Fruit fly (Drosophila melanogaster) whole organism, embryonic: ENCODE data around the gene CG17982.

Source experiments
- Atf6 ChIP-seq: fragments of 200-800 bp; sonication (Bioruptor generic); IDR thresholded peaks from 2 replicates; pipeline ENCODE4 v1.3.6; 2022; ENCODE audit warnings: missing biosample characterization, missing genetic modification characterization
- Awh ChIP-seq: fragments of 200-800 bp; sonication (Bioruptor generic); IDR thresholded peaks from 2 replicates; pipeline ENCODE4, ENCODE4 v1.3.6; 2022; ENCODE audit warnings: missing biosample characterization, missing genetic modification characterization
- BtbVII ChIP-seq: fragments of 200-800 bp; sonication (Bioruptor generic); optimal IDR thresholded peaks from 3 replicates; lab custom pipeline; 2017; ENCODE audit warnings: missing biosample characterization, mild to moderate bottlenecking, missing genetic modification characterization
- CG10543 ChIP-seq: fragments of 200-800 bp; sonication (Bioruptor generic); optimal IDR thresholded peaks from 3 replicates; lab custom pipeline; 2017; ENCODE audit warnings: missing biosample characterization, mild to moderate bottlenecking, missing genetic modification characterization, moderate library complexity
- CG12942 ChIP-seq: fragments of 200-800 bp; sonication (Bioruptor generic); optimal IDR thresholded peaks from 3 replicates; lab custom pipeline; 2016; ENCODE audit warnings: missing biosample characterization, missing genetic modification characterization
- CG34376 ChIP-seq: fragments of 200-800 bp; sonication (Bioruptor generic); optimal IDR thresholded peaks from 2 replicates; lab custom pipeline; 2018; ENCODE audit warnings: missing biosample characterization, mild to moderate bottlenecking, missing genetic modification characterization
- CG4360 ChIP-seq: fragments of 200-800 bp; sonication (Bioruptor generic); IDR thresholded peaks from 2 replicates; pipeline ENCODE4 v1.3.6; 2022; ENCODE audit warnings: missing biosample characterization, missing genetic modification characterization
- CG4730 ChIP-seq: fragments of 200-800 bp; sonication (Bioruptor generic); IDR thresholded peaks from 2 replicates; pipeline ENCODE4 v1.3.6; 2022; ENCODE audit warnings: missing biosample characterization, missing genetic modification characterization
- CG6175 ChIP-seq: fragments of 200-800 bp; sonication (Bioruptor generic); IDR thresholded peaks from 3 replicates; pipeline ENCODE4 v1.3.6; 2022; ENCODE audit warnings: missing biosample characterization, missing genetic modification characterization
- CG6813 ChIP-seq: fragments of 200-800 bp; sonication (Bioruptor generic); optimal IDR thresholded peaks from 2 replicates; lab custom pipeline; 2017; ENCODE audit warnings: missing biosample characterization, missing genetic modification characterization, mild to moderate bottlenecking, moderate library complexity, missing genetic modification reagents
- CG8290 ChIP-seq, 3 experiments: fragments of 200-800 bp; sonication (Bioruptor generic); optimal IDR thresholded peaks; 2 replicates each; lab custom pipeline; 2016 to 2019; ENCODE audit warnings: missing biosample characterization in 3 of 3, missing genetic modification characterization in 3 of 3, mild to moderate bottlenecking in 2 of 3, moderate library complexity in 1 of 3
- CG9817 ChIP-seq: fragments of 200-800 bp; sonication (Bioruptor generic); optimal IDR thresholded peaks from 2 replicates; lab custom pipeline; 2018; ENCODE audit warnings: missing biosample characterization, mild to moderate bottlenecking, missing genetic modification characterization, moderate library complexity
- CkIIα-i1 ChIP-seq: fragments of 200-800 bp; sonication (Bioruptor generic); IDR thresholded peaks from 2 replicates; pipeline ENCODE4 v1.3.6; 2022; ENCODE audit warnings: missing biosample characterization, missing genetic modification characterization
- Dfd ChIP-seq, 2 experiments: fragments of >200 bp; optimal IDR thresholded peaks; 2 replicates each; lab custom pipeline; 2017; ENCODE audit warnings: missing biosample characterization in 2 of 2, missing genetic modification characterization in 2 of 2
- Dip2 ChIP-seq: fragments of 200-800 bp; sonication (Bioruptor generic); IDR thresholded peaks from 2 replicates; pipeline ENCODE4 v1.3.6; 2022; ENCODE audit warnings: missing biosample characterization, missing genetic modification characterization
- E2f1 ChIP-seq: fragments of 200-800 bp; sonication (Bioruptor generic); IDR thresholded peaks from 2 replicates; pipeline ENCODE4 v1.3.6; 2022; ENCODE audit warnings: missing biosample characterization, missing genetic modification characterization
- Gsc ChIP-seq: fragments of 200-800 bp; sonication (Bioruptor generic); IDR thresholded peaks from 2 replicates; pipeline ENCODE4 v1.3.6; 2022; ENCODE audit warnings: missing biosample characterization, missing genetic modification characterization
- H15 ChIP-seq: fragments of 200-800 bp; sonication (Bioruptor generic); IDR thresholded peaks from 3 replicates; pipeline ENCODE4 v1.3.6; 2022; ENCODE audit warnings: missing biosample characterization, missing genetic modification characterization
- Mad ChIP-seq: fragments of 200-800 bp; sonication (Bioruptor generic); optimal IDR thresholded peaks from 2 replicates; lab custom pipeline; 2016; ENCODE audit warnings: missing biosample characterization, missing genetic modification characterization
- NfI ChIP-seq: fragments of 200-800 bp; sonication (Bioruptor generic); optimal IDR thresholded peaks from 3 replicates; lab custom pipeline; 2018; ENCODE audit warnings: missing biosample characterization, mild to moderate bottlenecking, missing genetic modification characterization, moderate library complexity
- bsh ChIP-seq, 2 experiments: fragments of 200-800 bp; sonication (Bioruptor generic); optimal IDR thresholded peaks; 2 replicates each; lab custom pipeline; 2017 to 2018; ENCODE audit warnings: mild to moderate bottlenecking in 2 of 2, missing biosample characterization in 2 of 2, missing genetic modification characterization in 2 of 2, moderate library complexity in 1 of 2
- cg ChIP-seq: fragments of 200-800 bp; sonication (Bioruptor generic); optimal IDR thresholded peaks from 3 replicates; lab custom pipeline; 2019; ENCODE audit warnings: missing biosample characterization, mild to moderate bottlenecking, missing genetic modification characterization, moderate library complexity
- croc ChIP-seq: fragments of 200-800 bp; sonication (Bioruptor generic); conservative IDR thresholded peaks from 3 replicates; pipeline ENCODE4 v1.3.6; 2022; ENCODE audit warnings: missing biosample characterization, missing genetic modification characterization
- cwo ChIP-seq: fragments of 200-800 bp; sonication (Bioruptor generic); optimal IDR thresholded peaks from 3 replicates; lab custom pipeline; 2017; ENCODE audit warnings: missing biosample characterization, missing genetic modification characterization, mild to moderate bottlenecking, moderate library complexity, missing genetic modification reagents
- danr ChIP-seq: fragments of 200-800 bp; sonication (Bioruptor generic); IDR thresholded peaks from 2 replicates; pipeline ENCODE4 v1.3.6; 2022; ENCODE audit warnings: missing biosample characterization, missing genetic modification characterization
- disco-r ChIP-seq: fragments of 200-800 bp; sonication (Bioruptor generic); optimal IDR thresholded peaks from 2 replicates; lab custom pipeline; 2016; ENCODE audit warnings: missing biosample characterization, missing genetic modification characterization
- dmrt11E ChIP-seq: fragments of 200-800 bp; sonication (Bioruptor generic); optimal IDR thresholded peaks from 3 replicates; lab custom pipeline; 2018; ENCODE audit warnings: missing biosample characterization, mild to moderate bottlenecking, missing genetic modification characterization, moderate library complexity
- fd64A ChIP-seq: fragments of 200-800 bp; sonication (Bioruptor generic); optimal IDR thresholded peaks from 3 replicates; lab custom pipeline; 2018; ENCODE audit warnings: missing biosample characterization, mild to moderate bottlenecking, missing genetic modification characterization
- jigr1 ChIP-seq: fragments of 200-800 bp; sonication (Bioruptor generic); IDR thresholded peaks from 3 replicates; pipeline ENCODE4 v1.3.6; 2022; ENCODE audit warnings: missing biosample characterization, missing genetic modification characterization
- jing ChIP-seq: fragments of 200-800 bp; sonication (Bioruptor generic); optimal IDR thresholded peaks from 2 replicates; lab custom pipeline; 2018; ENCODE audit warnings: missing biosample characterization, mild to moderate bottlenecking, missing genetic modification characterization
- ken ChIP-seq: fragments of 200-800 bp; sonication (Bioruptor generic); IDR thresholded peaks from 3 replicates; pipeline ENCODE4 v1.3.6; 2022; ENCODE audit warnings: missing biosample characterization, missing genetic modification characterization
- lbe ChIP-seq: fragments of 200-800 bp; sonication (Bioruptor generic); optimal IDR thresholded peaks from 2 replicates; lab custom pipeline; 2016; ENCODE audit warnings: missing biosample characterization, mild to moderate bottlenecking, missing genetic modification characterization
- lola ChIP-seq, 3 experiments: fragments of >200 bp in 2 of 3; fragments of 200-800 bp in 1 of 3; sonication (Bioruptor generic) in 1 of 3; optimal IDR thresholded peaks; 2 replicates each; lab custom pipeline; 2017 to 2019; ENCODE audit warnings: missing biosample characterization in 3 of 3, missing genetic modification characterization in 3 of 3, mild to moderate bottlenecking in 1 of 3, moderate library complexity in 1 of 3
- mirr ChIP-seq: fragments of 200-800 bp; sonication (Bioruptor generic); optimal IDR thresholded peaks from 3 replicates; lab custom pipeline; 2018; ENCODE audit warnings: missing biosample characterization, mild to moderate bottlenecking, missing genetic modification characterization
- onecut ChIP-seq: fragments of 200-800 bp; sonication (Bioruptor generic); IDR thresholded peaks from 2 replicates; pipeline ENCODE4 v1.3.6; 2022; ENCODE audit warnings: missing biosample characterization, missing genetic modification characterization
- psq ChIP-seq: fragments of 200-800 bp; sonication (Bioruptor generic); optimal IDR thresholded peaks from 2 replicates; lab custom pipeline; 2017; ENCODE audit warnings: missing biosample characterization, missing genetic modification characterization
- pum ChIP-seq: fragments of 200-800 bp; sonication (Bioruptor generic); optimal IDR thresholded peaks from 2 replicates; lab custom pipeline; 2016; ENCODE audit warnings: missing biosample characterization, missing genetic modification characterization
- sd ChIP-seq: fragments of 200-800 bp; sonication (Bioruptor generic); optimal IDR thresholded peaks from 3 replicates; lab custom pipeline; 2018; ENCODE audit warnings: missing biosample characterization, mild to moderate bottlenecking, missing genetic modification characterization, moderate library complexity
- sens ChIP-seq: fragments of 200-800 bp; sonication (Bioruptor generic); peaks from one replicate; lab custom pipeline; 2016; ENCODE audit warnings: missing biosample characterization, missing genetic modification characterization
- sisA ChIP-seq: fragments of 200-800 bp; sonication (Bioruptor generic); IDR thresholded peaks from 2 replicates; pipeline ENCODE4 v1.3.6; 2022; ENCODE audit warnings: missing biosample characterization, missing genetic modification characterization
- sug ChIP-seq: fragments of 200-800 bp; optimal IDR thresholded peaks from 2 replicates; lab custom pipeline; 2019; ENCODE audit warnings: missing biosample characterization, mild to moderate bottlenecking, missing genetic modification characterization, moderate library complexity
- toy ChIP-seq: fragments of 200-800 bp; sonication (Bioruptor generic); IDR thresholded peaks from 2 replicates; pipeline ENCODE4 v1.3.6; 2022; ENCODE audit warnings: missing biosample characterization, missing genetic modification characterization
- trh ChIP-seq: fragments of 200-800 bp; sonication (Bioruptor generic); optimal IDR thresholded peaks from 2 replicates; lab custom pipeline; 2016; ENCODE audit warnings: missing biosample characterization, missing genetic modification characterization
- usp ChIP-seq: fragments of >200 bp; optimal IDR thresholded peaks from 2 replicates; lab custom pipeline; 2017; ENCODE audit warnings: missing biosample characterization, missing genetic modification characterization
- wor ChIP-seq: fragments of 200-800 bp; sonication (Bioruptor generic); IDR thresholded peaks from 2 replicates; pipeline ENCODE4 v1.3.6; 2022; ENCODE audit warnings: missing biosample characterization, missing genetic modification characterization
- yki ChIP-seq: fragments of >200 bp; optimal IDR thresholded peaks from 3 replicates; lab custom pipeline; 2018
- zen2 ChIP-seq: fragments of 200-800 bp; sonication (Bioruptor generic); IDR thresholded peaks from 3 replicates; pipeline ENCODE4 v1.3.6; 2022; ENCODE audit warnings: missing biosample characterization, missing genetic modification characterization; ENCODE audit not compliant: partially characterized antibody
- zf30C ChIP-seq: fragments of 200-800 bp; sonication (Bioruptor generic); optimal IDR thresholded peaks from 3 replicates; lab custom pipeline; 2018; ENCODE audit warnings: missing biosample characterization, mild to moderate bottlenecking, missing genetic modification characterization

CG17982 gene

DNA sequence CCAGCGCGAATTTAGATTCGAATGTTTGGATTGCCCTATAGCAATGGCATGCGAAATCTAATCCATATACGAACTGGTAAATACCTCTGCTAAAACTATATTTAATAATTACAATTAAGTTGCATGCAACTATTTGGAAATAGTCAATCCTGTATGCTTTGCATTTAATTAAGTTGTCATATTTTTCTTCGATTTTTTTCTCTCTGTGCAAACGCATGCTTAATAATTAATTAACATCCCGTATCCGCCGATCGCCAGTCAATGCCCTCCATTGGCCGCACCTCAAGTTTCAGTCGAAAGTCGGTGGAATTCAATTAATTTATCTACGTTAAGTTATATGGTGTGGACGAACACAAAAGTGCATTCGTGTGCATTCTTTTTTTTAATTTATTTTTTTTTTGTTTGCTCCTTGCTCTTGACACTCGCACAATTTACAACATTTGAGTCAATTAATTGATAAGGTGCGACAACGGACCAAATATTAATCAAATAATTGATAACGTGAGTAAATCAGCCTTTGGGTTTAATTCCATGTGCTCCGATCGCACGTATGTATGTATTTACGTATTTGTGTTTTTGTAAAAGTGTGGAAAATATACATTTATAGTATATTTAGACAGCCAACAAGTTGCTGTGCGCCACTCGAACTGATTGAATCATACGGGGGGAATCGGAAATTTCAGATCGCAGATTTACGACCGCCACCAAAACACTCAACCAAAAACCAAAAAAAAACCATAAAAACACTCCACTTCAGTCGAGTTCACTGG lies 37.2 kb downstream of the CG17982 start (continued):
- TF ChIP-seq wor (no peak), jigr1 (no peak), Gsc (GFP tag; lab: Robert Waterston, UW) (no peak), dmrt11E (tag; lab: Kevin White, UChicago) (no peak), sug (tag; lab: Kevin White, UChicago) (peak; percentile 79), NfI (GFP tag; lab: Kevin White, UChicago) (no peak), fd64A (peak; percentile 0), cg (GFP tag; lab: Kevin White, UChicago) (peak; percentile 35), sens (GFP tag; lab: Kevin White, UChicago) (peak; percentile 67), sd (peak; percentile 32), CG6813 (GFP tag; lab: Kevin White, UChicago) (peak; percentile 37), cwo (GFP tag; lab: Kevin White, UChicago) (peak; percentile 12), lbe (GFP tag; lab: Kevin White, UChicago) (peak; percentile 15), CG34376 (peak; percentile 70), mirr (GFP tag; lab: Kevin White, UChicago) (peak; percentile 73)

DNA sequence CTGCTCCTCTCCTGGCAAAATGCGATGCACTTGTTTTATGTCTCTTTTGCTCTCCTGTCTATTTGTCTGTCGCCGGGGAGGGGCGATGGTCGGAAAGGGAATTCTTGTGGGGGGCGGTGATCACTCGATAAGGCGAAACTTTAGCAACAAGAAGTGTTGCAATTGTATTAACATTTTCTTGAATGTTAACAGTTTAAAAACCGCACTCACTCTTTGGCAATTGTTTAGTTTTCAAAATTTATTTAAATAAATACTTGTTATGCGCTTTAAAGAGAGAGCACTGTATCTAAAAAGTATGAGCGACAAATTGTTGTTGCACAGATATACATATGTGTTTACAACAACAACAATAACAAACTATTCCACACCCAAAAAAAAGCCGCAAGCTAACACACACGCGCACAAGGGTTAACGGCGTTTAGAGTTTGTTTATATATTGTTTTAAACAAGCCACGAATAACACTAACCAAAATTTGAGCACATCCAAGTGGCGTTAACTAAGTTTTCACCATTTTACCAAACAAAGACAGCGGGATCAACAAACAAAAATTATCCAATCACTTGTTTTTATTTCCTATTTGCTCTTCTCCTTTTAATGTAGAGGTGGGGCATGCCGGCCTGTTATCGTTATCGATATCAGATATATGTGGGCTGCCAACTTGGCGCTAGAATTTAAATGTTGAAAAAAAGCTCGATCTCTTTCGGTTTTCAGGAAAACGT lies 42.0 kb downstream of the CG17982 start, which contains the start of gene CG2258:
Gene CG2258 (minus strand): TSS at position 617 of the 720 bp plus-strand sequence.
- peak; percentile 81 for TF ChIP-seq CG10543
- TF ChIP-seq trh = peak; percentile 9
- peak; percentile 24 for TF ChIP-seq psq (GFP tag; lab: Kevin White, UChicago)
- TF ChIP-seq onecut (GFP tag; lab: Robert Waterston, UW) = peak; percentile 53; the same call in 1 of the 2 replicates
- peak; percentile 68 for TF ChIP-seq jing (GFP tag; lab: Kevin White, UChicago)
- no peak for TF ChIP-seq zf30C
- TF ChIP-seq Awh (GFP tag; lab: Robert Waterston, UW) = peak; percentile 76
- peak; percentile 74; the same call in 1 of the 3 replicates for TF ChIP-seq CG6175 (GFP tag; lab: Robert Waterston, UW)
- no peak for TF ChIP-seq CG8290 (GFP tag; optimal IDR thresholded peaks at IDR 0.05; lab: Kevin White, UChicago)
- peak; percentile 16 to 87 for TF ChIP-seq CG8290 (tag; optimal IDR thresholded peaks at IDR 0.05; lab: Kevin White, UChicago)
- peak; percentile 84 for TF ChIP-seq E2f1
- peak; percentile 83 for TF ChIP-seq BtbVII (GFP tag; lab: Kevin White, UChicago)
- no peak for TF ChIP-seq yki (lab: Kevin White, UChicago)
- TF ChIP-seq CG9817 (tag; lab: Kevin White, UChicago) = peak; percentile 89
- TF ChIP-seq bsh (GFP tag; optimal IDR thresholded peaks at IDR 0.05; lab: Kevin White, UChicago) = peak; percentile 87 to 94
- peak; percentile 84 for TF ChIP-seq H15 (GFP tag; lab: Robert Waterston, UW)
- no peak for TF ChIP-seq usp (GFP tag; lab: Kevin White, UChicago)
- no peak for TF ChIP-seq Dfd (GFP tag; optimal IDR thresholded peaks at IDR 0.05; lab: Kevin White, UChicago)
- peak; percentile 74 for TF ChIP-seq CG4730 (GFP tag; lab: Robert Waterston, UW)
- 0 out of 3 replicates have a peak, but pooled peaks have one; percentile 15 for TF ChIP-seq zen2 (GFP tag; lab: Robert Waterston, UW)
- TF ChIP-seq danr (GFP tag; lab: Robert Waterston, UW) = peak; percentile 83
- peak; percentile 87 for TF ChIP-seq ken (GFP tag; lab: Robert Waterston, UW)
- peak; percentile 22; the same call in 1 of the 2 replicates for TF ChIP-seq CkIIα-i1 (GFP tag; lab: Robert Waterston, UW)
- peak; percentile 73 for TF ChIP-seq toy (GFP tag; lab: Robert Waterston, UW)
- TF ChIP-seq Atf6 (GFP tag; lab: Robert Waterston, UW) = peak; percentile 82
- peak; percentile 70 for TF ChIP-seq CG12942 (GFP tag; lab: Kevin White, UChicago)
- TF ChIP-seq CG4360 (GFP tag; lab: Robert Waterston, UW) = peak; percentile 71
- no peak for TF ChIP-seq pum
- TF ChIP-seq Dip2 (GFP tag; lab: Robert Waterston, UW) = no peak
- TF ChIP-seq sisA (GFP tag; lab: Robert Waterston, UW) = peak; percentile 89
- TF ChIP-seq Mad (GFP tag; lab: Kevin White, UChicago) = peak; percentile 49
- TF ChIP-seq lola (GFP tag; optimal IDR thresholded peaks at IDR 0.05; lab: Kevin White, UChicago) = peak in 1 of 3 experiments; percentile 58
- peak; percentile 56 for TF ChIP-seq disco-r (GFP tag; lab: Kevin White, UChicago)
- TF ChIP-seq croc = peak; percentile 81
